Worm (Caenorhabditis elegans): ENCODE measurements around the gene klc-1.

DNA sequence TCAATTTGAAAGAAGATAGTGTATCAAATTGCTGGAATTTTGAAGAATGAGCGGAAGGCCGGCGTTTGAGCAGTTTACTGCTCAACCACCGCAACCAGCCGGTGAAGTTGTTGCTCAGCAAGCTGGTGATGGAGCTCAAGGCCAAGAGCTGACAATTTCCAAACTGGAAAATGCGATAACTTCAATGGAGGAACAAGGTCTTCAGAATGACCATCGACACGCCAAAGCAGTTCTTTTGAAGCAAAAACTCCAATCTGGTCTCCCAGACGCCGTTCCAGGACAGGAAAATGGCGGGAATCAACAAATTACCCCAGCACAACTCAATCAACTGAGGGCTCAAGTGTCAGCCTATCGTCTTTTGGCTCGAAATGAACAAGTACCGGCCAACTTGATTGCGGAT, 42.5 kb downstream of the klc-1 start:
- TF ChIP-seq madf-5 (GFP tag; IDR thresholded peaks at IDR 0.05), result no peak
- no peak for TF ChIP-seq egl-27 (tag; optimal IDR thresholded peaks at IDR 0.05)
- no peak for TF ChIP-seq Y75B8A.6 (GFP tag; IDR thresholded peaks at IDR 0.05)
- TF ChIP-seq mdl-1 (tag; optimal IDR thresholded peaks at IDR 0.05), result no peak
- TF ChIP-seq skn-1 (tag; optimal IDR thresholded peaks at IDR 0.05), result no peak
